Fruit fly (Drosophila melanogaster) whole organism, embryonic: ENCODE measurements around the gene CG33306.

Source experiments
- CG14441 ChIP-seq: fragments of 200-800 bp; sonication (Bioruptor generic); IDR thresholded peaks from 2 replicates; pipeline ENCODE4 v1.3.6; 2022; ENCODE audit warnings: missing biosample characterization, missing genetic modification characterization
- CG1529 ChIP-seq: fragments of 200-800 bp; sonication (Bioruptor generic); optimal IDR thresholded peaks from 3 replicates; lab custom pipeline; 2018; ENCODE audit warnings: missing biosample characterization, missing genetic modification characterization

dm6 chr2L:13877934-13878580 is 34.5 kb upstream of the CG33306 start:
- TF ChIP-seq CG14441 (GFP tag; lab: Robert Waterston, UW) (no peak), CG1529 (no peak)
